Worm (Caenorhabditis elegans): ENCODE data around the gene K06H7.1.

K06H7.1 gene

DNA sequence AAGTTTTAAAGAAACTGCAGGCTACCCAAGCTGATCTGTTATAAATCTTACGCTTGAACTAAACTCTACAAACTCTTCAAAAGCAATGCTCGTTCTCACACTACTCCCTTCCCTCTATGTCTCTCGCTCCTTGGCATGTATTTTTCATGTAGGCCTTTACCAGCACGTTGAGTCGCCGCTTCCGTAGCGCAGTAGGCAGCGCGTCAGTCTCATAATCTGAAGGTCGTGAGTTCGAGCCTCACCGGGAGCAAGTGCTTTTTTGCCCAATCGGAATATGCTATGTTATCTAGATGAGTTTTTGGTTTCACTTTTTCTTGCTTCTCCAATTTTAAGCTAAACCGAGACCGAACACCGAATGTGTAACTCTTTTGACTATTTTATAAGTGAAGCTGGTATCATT lies 7.4 kb downstream of the K06H7.1 start (continued):
- peak; percentile 71 for TF ChIP-seq nhr-47 (tag; optimal IDR thresholded peaks at IDR 0.05)
- TF ChIP-seq efl-1 (optimal IDR thresholded peaks at IDR 0.05), result peak; percentile 36 to 51
- TF ChIP-seq efl-1 (GFP tag; optimal IDR thresholded peaks at IDR 0.05 in 1 of 2), result peak; percentile 37 to 95
- TF ChIP-seq hlh-4 (tag; optimal IDR thresholded peaks at IDR 0.05), result no peak
- TF ChIP-seq dsc-1 (tag; optimal IDR thresholded peaks at IDR 0.05), result peak; percentile 61
- no peak for TF ChIP-seq fkh-4 (tag; optimal IDR thresholded peaks at IDR 0.05; ENCODE audit: borderline replicate concordance)
- TF ChIP-seq nhr-237 (tag; optimal IDR thresholded peaks at IDR 0.05), result no peak
- peak; percentile 19 to 54 (median 41) for TF ChIP-seq ceh-82 (tag; optimal IDR thresholded peaks at IDR 0.05)
- TF ChIP-seq lin-14 (GFP tag; optimal IDR thresholded peaks at IDR 0.05), result peak; percentile 52
- peak; percentile 23 for TF ChIP-seq fkh-10 (GFP tag; optimal IDR thresholded peaks at IDR 0.05)
- no peak for TF ChIP-seq nhr-28 (tag; optimal IDR thresholded peaks at IDR 0.05)
- no peak for TF ChIP-seq aly-2 (tag; optimal IDR thresholded peaks at IDR 0.05)
- TF ChIP-seq irx-1 (tag; optimal IDR thresholded peaks at IDR 0.05), result no peak
- no peak for TF ChIP-seq unc-62 (GFP tag; optimal IDR thresholded peaks at IDR 0.05)
- TF ChIP-seq hpl-2 (GFP tag; optimal IDR thresholded peaks at IDR 0.05), result no peak
- TF ChIP-seq ets-5 (GFP tag; IDR thresholded peaks at IDR 0.05), result no peak
- TF ChIP-seq nhr-71 (tag; optimal IDR thresholded peaks at IDR 0.05), result peak; percentile 62
- TF ChIP-seq elt-2 (tag; optimal IDR thresholded peaks at IDR 0.05), result no peak
- no peak for TF ChIP-seq ceh-63 (GFP tag; optimal IDR thresholded peaks at IDR 0.05)
- no peak for TF ChIP-seq lin-39 (tag; optimal IDR thresholded peaks at IDR 0.05)
- peak; percentile 60 to 64 for TF ChIP-seq lin-35 (GFP tag; optimal IDR thresholded peaks at IDR 0.05)
- TF ChIP-seq swsn-7 (tag; optimal IDR thresholded peaks at IDR 0.05), result peak; percentile 64
- peak; percentile 51 for TF ChIP-seq nhr-20 (tag; optimal IDR thresholded peaks at IDR 0.05)
- no peak for TF ChIP-seq nhr-76 (tag; optimal IDR thresholded peaks at IDR 0.05)
- no peak for TF ChIP-seq nhr-90 (tag; optimal IDR thresholded peaks at IDR 0.05; ENCODE audit: poor library complexity)
- TF ChIP-seq Y116A8C.19 (tag; optimal IDR thresholded peaks at IDR 0.05; ENCODE audit: borderline replicate concordance), result no peak
- TF ChIP-seq nhr-77 (tag; optimal IDR thresholded peaks at IDR 0.05), result peak; percentile 31
- TF ChIP-seq isw-1 (GFP tag; IDR thresholded peaks at IDR 0.05), result no peak

- TF ChIP-seq elt-3 (tag; optimal IDR thresholded peaks at IDR 0.05) (no peak), dsc-1 (tag; optimal IDR thresholded peaks at IDR 0.05) (no peak), nhr-12 (tag; optimal IDR thresholded peaks at IDR 0.05) (no peak), lin-14 (GFP tag; optimal IDR thresholded peaks at IDR 0.05) (no peak), mab-9 (GFP tag; IDR thresholded peaks at IDR 0.05) (no peak), lir-3 (tag; optimal IDR thresholded peaks at IDR 0.05; ENCODE audit: poor library complexity) (no peak), nhr-11 (tag; optimal IDR thresholded peaks at IDR 0.05) (no peak), mdl-1 (tag; optimal IDR thresholded peaks at IDR 0.05) (no peak), unc-62 (GFP tag; optimal IDR thresholded peaks at IDR 0.05) (no peak), sox-4 (tag; optimal IDR thresholded peaks at IDR 0.05) (no peak), nhr-47 (tag; optimal IDR thresholded peaks at IDR 0.05) (no peak), vab-15 (tag; optimal IDR thresholded peaks at IDR 0.05) (no peak), egl-27 (tag; optimal IDR thresholded peaks at IDR 0.05) (no peak), irx-1 (tag; optimal IDR thresholded peaks at IDR 0.05) (no peak), zag-1 (tag; optimal IDR thresholded peaks at IDR 0.05) (no peak), hpl-2 (GFP tag; optimal IDR thresholded peaks at IDR 0.05) (no peak), elt-2 (tag; optimal IDR thresholded peaks at IDR 0.05) (no peak), lin-39 (tag; optimal IDR thresholded peaks at IDR 0.05) (no peak), lin-35 (GFP tag; optimal IDR thresholded peaks at IDR 0.05) (no peak)
Measured at ce11 chrIII:8108490-8108889, 9.4 kb downstream of the K06H7.1 start, which contains the start of gene C14B9.3. Gene C14B9.3 (plus strand): TSS chrIII:8108790.

DNA sequence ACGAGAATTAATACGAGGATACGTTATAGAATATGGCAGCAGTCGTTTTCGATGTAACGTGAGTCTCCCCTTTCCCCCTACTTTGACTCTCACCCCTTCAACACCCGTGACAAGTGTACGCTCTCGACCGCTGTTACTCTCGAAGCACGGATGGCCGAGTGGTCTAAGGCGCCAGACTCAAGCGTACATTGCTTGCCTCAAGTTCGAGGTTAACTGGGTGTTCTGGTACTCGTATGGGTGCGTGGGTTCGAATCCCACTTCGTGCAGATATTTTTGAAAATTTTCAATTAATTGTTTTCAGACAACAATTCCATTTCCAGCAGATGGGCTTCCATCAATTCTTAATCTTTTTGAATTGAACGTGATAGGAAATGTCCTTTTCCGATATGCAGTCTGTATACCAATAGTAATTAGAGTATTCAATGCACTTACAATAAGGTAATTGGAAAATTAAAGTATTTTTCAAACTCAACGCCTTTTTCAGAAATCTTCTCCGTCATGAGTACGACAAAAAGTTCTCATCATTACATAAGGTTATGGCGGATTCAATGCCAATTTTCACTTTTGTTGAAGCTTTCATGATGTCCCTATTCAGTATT lies 10.4 kb downstream of the K06H7.1 start:
- TF ChIP-seq efl-3 (GFP tag; optimal IDR thresholded peaks at IDR 0.05) (no peak), zip-4 (GFP tag; optimal IDR thresholded peaks at IDR 0.05) (peak; percentile 12), dsc-1 (tag; optimal IDR thresholded peaks at IDR 0.05) (peak; percentile 79), ztf-4 (tag; optimal IDR thresholded peaks at IDR 0.05) (no peak), swsn-7 (tag; optimal IDR thresholded peaks at IDR 0.05) (peak; percentile 79), egl-13 (tag; optimal IDR thresholded peaks at IDR 0.05) (peak; percentile 44), hlh-4 (tag; optimal IDR thresholded peaks at IDR 0.05) (no peak), ceh-90 (tag; optimal IDR thresholded peaks at IDR 0.05) (no peak), blmp-1 (tag; optimal IDR thresholded peaks at IDR 0.05) (peak; percentile 19), alr-1 (tag; optimal IDR thresholded peaks at IDR 0.05; ENCODE audit: borderline replicate concordance) (no peak), Y116A8C.19 (tag; optimal IDR thresholded peaks at IDR 0.05; ENCODE audit: borderline replicate concordance) (no peak), pax-3 (tag; optimal IDR thresholded peaks at IDR 0.05) (peak; percentile 55), mdl-1 (tag; optimal IDR thresholded peaks at IDR 0.05) (peak in 1 of 2 experiments; percentile 80), nhr-20 (tag; optimal IDR thresholded peaks at IDR 0.05) (peak; percentile 78), mab-9 (GFP tag; IDR thresholded peaks at IDR 0.05) (0 out of 2 replicates have a peak, but pooled peaks have one; percentile 24), nhr-90 (tag; optimal IDR thresholded peaks at IDR 0.05; ENCODE audit: poor library complexity) (peak; percentile 68), pag-3 (tag; optimal IDR thresholded peaks at IDR 0.05; ENCODE audit: borderline replicate concordance, insufficient read depth) (no peak), lir-3 (tag; optimal IDR thresholded peaks at IDR 0.05; ENCODE audit: poor library complexity) (peak; percentile 41)

Data from whole organism, L1 larva.